Worm (Caenorhabditis elegans) whole organism, L2 larva: ENCODE results near the gene sra-38.

Experiments used
- C34F6.9 ChIP-seq: fragments of 150-350 bp; optimal IDR thresholded peaks from 2 replicates; lab custom pipeline; 2014; ENCODE audit warnings: missing biosample characterization, missing genetic modification characterization
- F13H6.1 ChIP-seq: sonication (generic microtip); optimal IDR thresholded peaks from 2 replicates; lab custom pipeline; 2016; ENCODE audit warnings: missing genetic modification characterization, missing compliant biosample characterization
- alr-1 ChIP-seq: fragments of 150-350 bp; optimal IDR thresholded peaks from 2 replicates; lab custom pipeline; 2014; ENCODE audit warnings: missing biosample characterization, missing genetic modification characterization
- aly-2 ChIP-seq: fragments of 150-350 bp; optimal IDR thresholded peaks from 2 replicates; lab custom pipeline; 2014; ENCODE audit warnings: missing biosample characterization, missing genetic modification characterization
- ama-1 ChIP-seq: fragments of 150-350 bp; optimal IDR thresholded peaks from 2 replicates; lab custom pipeline; 2018; ENCODE audit warnings: inconsistent platforms
- blmp-1 ChIP-seq: sonication (generic microtip); optimal IDR thresholded peaks from 2 replicates; lab custom pipeline; 2017; ENCODE audit warnings: missing genetic modification characterization, mild to moderate bottlenecking, missing compliant biosample characterization, antibody characterized with exemption, moderate library complexity; ENCODE audit not compliant: insufficient read depth
- crh-2 ChIP-seq: sonication (generic microtip); optimal IDR thresholded peaks from 2 replicates; lab custom pipeline; 2017; ENCODE audit warnings: missing biosample characterization, missing genetic modification characterization
- dmd-4 ChIP-seq: sonication (generic microtip); optimal IDR thresholded peaks from 2 replicates; lab custom pipeline; 2017; ENCODE audit warnings: missing biosample characterization, missing genetic modification characterization
- egl-27 ChIP-seq: sonication (generic microtip); optimal IDR thresholded peaks from 3 replicates; lab custom pipeline; 2017; ENCODE audit warnings: missing biosample characterization, missing genetic modification reagents, missing genetic modification characterization
- elt-1 ChIP-seq: fragments of 150-350 bp; optimal IDR thresholded peaks from 2 replicates; lab custom pipeline; 2014; ENCODE audit warnings: missing biosample characterization, missing genetic modification characterization
- elt-3 ChIP-seq: sonication (generic microtip); optimal IDR thresholded peaks from 2 replicates; lab custom pipeline; 2017; ENCODE audit warnings: missing biosample characterization, missing genetic modification characterization
- fos-1 ChIP-seq: fragments of 150-350 bp; optimal IDR thresholded peaks from 2 replicates; lab custom pipeline; 2014; ENCODE audit warnings: missing biosample characterization, missing genetic modification characterization
- gmeb-1 ChIP-seq: fragments of 150-350 bp; optimal IDR thresholded peaks from 2 replicates; lab custom pipeline; 2014; ENCODE audit warnings: missing biosample characterization, missing genetic modification characterization
- lin-11 ChIP-seq: fragments of 150-350 bp; sonication (generic microtip); optimal IDR thresholded peaks from 2 replicates; lab custom pipeline; 2014; ENCODE audit warnings: missing biosample characterization, missing genetic modification characterization, inconsistent platforms, mixed read lengths
- lin-13 ChIP-seq: fragments of 150-350 bp; optimal IDR thresholded peaks from 2 replicates; lab custom pipeline; 2014; ENCODE audit warnings: missing biosample characterization, missing genetic modification reagents, missing genetic modification characterization
- lin-39 ChIP-seq: fragments of 150-350 bp; optimal IDR thresholded peaks from 2 replicates; lab custom pipeline; 2014; ENCODE audit warnings: missing biosample characterization, missing genetic modification reagents, missing genetic modification characterization
- lsy-2 ChIP-seq, 2 experiments: fragments of 150-350 bp in 1 of 2; sonication (generic microtip) in 1 of 2; optimal IDR thresholded peaks; 2 replicates each; lab custom pipeline; 2014 to 2017; ENCODE audit warnings: missing biosample characterization in 2 of 2, missing genetic modification characterization in 2 of 2
- mab-5 ChIP-seq: fragments of 150-350 bp; optimal IDR thresholded peaks from 2 replicates; lab custom pipeline; 2014; ENCODE audit warnings: missing biosample characterization, missing genetic modification characterization
- mbf-1 ChIP-seq: sonication (generic microtip); optimal IDR thresholded peaks from 2 replicates; lab custom pipeline; 2017; ENCODE audit warnings: missing biosample characterization, missing genetic modification characterization
- nhr-10 ChIP-seq: sonication (generic microtip); optimal IDR thresholded peaks from 2 replicates; lab custom pipeline; 2017; ENCODE audit warnings: missing biosample characterization, missing genetic modification characterization
- nhr-11 ChIP-seq: fragments of 150-350 bp; optimal IDR thresholded peaks from 2 replicates; lab custom pipeline; 2014; ENCODE audit warnings: missing biosample characterization, missing genetic modification characterization
- nhr-23 ChIP-seq: fragments of 150-350 bp; optimal IDR thresholded peaks from 2 replicates; lab custom pipeline; 2014; ENCODE audit warnings: missing biosample characterization, missing genetic modification reagents, missing genetic modification characterization
- nhr-237 ChIP-seq: fragments of 150-350 bp; optimal IDR thresholded peaks from 2 replicates; lab custom pipeline; 2014; ENCODE audit warnings: missing biosample characterization, missing genetic modification characterization
- nhr-25 ChIP-seq: fragments of 150-350 bp; sonication (generic microtip); optimal IDR thresholded peaks from 3 replicates; lab custom pipeline; 2014; ENCODE audit warnings: missing biosample characterization, missing genetic modification characterization
- nhr-6 ChIP-seq: fragments of 150-350 bp; optimal IDR thresholded peaks from 2 replicates; lab custom pipeline; 2014; ENCODE audit warnings: missing biosample characterization, missing genetic modification characterization
- peb-1 ChIP-seq: fragments of 150-350 bp; optimal IDR thresholded peaks from 2 replicates; lab custom pipeline; 2014; ENCODE audit warnings: missing biosample characterization, missing genetic modification characterization
- skn-1 ChIP-seq: sonication (generic microtip); optimal IDR thresholded peaks from 2 replicates; lab custom pipeline; 2017; ENCODE audit warnings: missing biosample characterization, missing genetic modification characterization
- sma-3 ChIP-seq: sonication (generic microtip); optimal IDR thresholded peaks from 2 replicates; lab custom pipeline; 2016; ENCODE audit warnings: missing genetic modification reagents, missing genetic modification characterization, missing compliant biosample characterization
- sma-9 ChIP-seq, 2 experiments: fragments of 150-350 bp in 1 of 2; sonication (generic microtip) in 1 of 2; optimal IDR thresholded peaks; 2 replicates each; lab custom pipeline; 2014 to 2016; ENCODE audit warnings: missing genetic modification characterization in 2 of 2, mild to moderate bottlenecking in 1 of 2, missing biosample characterization in 1 of 2, missing compliant biosample characterization in 1 of 2, missing genetic modification reagents in 1 of 2, moderate library complexity in 1 of 2
- snpc-4 ChIP-seq: fragments of 150-350 bp; optimal IDR thresholded peaks from 2 replicates; lab custom pipeline; 2014; ENCODE audit warnings: missing biosample characterization, missing genetic modification characterization
- unc-55 ChIP-seq: fragments of 150-350 bp; sonication (generic microtip); optimal IDR thresholded peaks from 3 replicates; lab custom pipeline; 2014; ENCODE audit warnings: missing biosample characterization, missing genetic modification reagents, missing genetic modification characterization
- unc-62 ChIP-seq: fragments of 150-350 bp; optimal IDR thresholded peaks from 2 replicates; lab custom pipeline; 2014; ENCODE audit warnings: missing biosample characterization, missing genetic modification reagents, missing genetic modification characterization
- zag-1 ChIP-seq: fragments of 150-350 bp; optimal IDR thresholded peaks from 2 replicates; lab custom pipeline; 2014; ENCODE audit warnings: missing biosample characterization, missing genetic modification characterization
- ztf-1 ChIP-seq: fragments of 200-800 bp; sonication (Bioruptor generic); conservative IDR thresholded peaks from 2 replicates; pipeline ENCODE4 v1.3.6; 2022; ENCODE audit warnings: missing genetic modification characterization, missing compliant biosample characterization
- ztf-11 ChIP-seq: sonication (generic microtip); optimal IDR thresholded peaks from 2 replicates; lab custom pipeline; 2017; ENCODE audit warnings: missing biosample characterization, missing genetic modification characterization
- ztf-4 ChIP-seq: fragments of 150-350 bp; optimal IDR thresholded peaks from 2 replicates; lab custom pipeline; 2014; ENCODE audit warnings: missing biosample characterization, missing genetic modification characterization

sra-38 gene

ce11 chrX:13914289-13914688 lies 14.3 kb upstream of the sra-38 start, which contains the start of gene Y26E6A.2:
Y26E6A.2 (minus strand) TSS chrX:13914389.
- TF ChIP-seq blmp-1 (tag; lab: Kevin White, UChicago) (no peak), nhr-10 (tag; lab: Kevin White, UChicago) (no peak), ama-1 (no peak), nhr-237 (tag; lab: Kevin White, UChicago) (no peak), alr-1 (tag; lab: Kevin White, UChicago) (no peak), zag-1 (no peak), elt-3 (no peak), unc-55 (no peak), sma-9 (GFP tag; optimal IDR thresholded peaks at IDR 0.05; lab: Kevin White, UChicago) (no peak), sma-9 (tag; optimal IDR thresholded peaks at IDR 0.05; lab: Kevin White, UChicago) (no peak), mbf-1 (tag; lab: Kevin White, UChicago) (no peak), skn-1 (tag; lab: Kevin White, UChicago) (no peak), sma-3 (no peak), mab-5 (tag; lab: Kevin White, UChicago) (no peak), gmeb-1 (tag; lab: Kevin White, UChicago) (no peak), ztf-11 (tag; lab: Kevin White, UChicago) (no peak), snpc-4 (tag; lab: Kevin White, UChicago) (no peak), ztf-1 (GFP tag; lab: Robert Waterston, UW) (no peak), nhr-25 (no peak)

ce11 chrX:13913641-13914040 lies 13.7 kb upstream of the sra-38 start:
- TF ChIP-seq lsy-2 (tag; optimal IDR thresholded peaks at IDR 0.05; lab: Kevin White, UChicago), result peak in 1 of 2 experiments; percentile 25
- TF ChIP-seq sma-3, result no peak
- TF ChIP-seq nhr-11 (tag; lab: Kevin White, UChicago), result no peak
- no peak for TF ChIP-seq aly-2 (tag; lab: Kevin White, UChicago)
- no peak for TF ChIP-seq fos-1 (tag; lab: Kevin White, UChicago)
- no peak for TF ChIP-seq skn-1 (tag; lab: Kevin White, UChicago)
- TF ChIP-seq elt-1 (tag; lab: Kevin White, UChicago), result no peak
- TF ChIP-seq lin-11, result peak; percentile 62
- no peak for TF ChIP-seq unc-62 (GFP tag; lab: Kevin White, UChicago)
- TF ChIP-seq nhr-23, result no peak
- no peak for TF ChIP-seq dmd-4
- no peak for TF ChIP-seq lin-13 (GFP tag; lab: Kevin White, UChicago)
- TF ChIP-seq nhr-6 (tag; lab: Kevin White, UChicago), result no peak
- TF ChIP-seq, all 48 proteins: peak for 2

- TF ChIP-seq mab-5 (tag; lab: Kevin White, UChicago) (no peak), aly-2 (tag; lab: Kevin White, UChicago) (no peak)
Observed at ce11 chrX:13909850-13910249, 9.9 kb upstream of the sra-38 start, which contains the start of gene Y26E6A.3. Y26E6A.3 (minus strand) TSS chrX:13909950.

ce11 chrX:13903769-13904168 lies 3.8 kb upstream of the sra-38 start:
- no peak for TF ChIP-seq lin-39 (tag; lab: Kevin White, UChicago)
- TF ChIP-seq peb-1 (tag; lab: Kevin White, UChicago), result no peak
- no peak for TF ChIP-seq lsy-2 (tag; optimal IDR thresholded peaks at IDR 0.05; lab: Kevin White, UChicago)
- no peak for TF ChIP-seq nhr-10 (tag; lab: Kevin White, UChicago)
- TF ChIP-seq mab-5 (tag; lab: Kevin White, UChicago), result no peak
- TF ChIP-seq crh-2 (tag; lab: Kevin White, UChicago), result no peak
- no peak for TF ChIP-seq nhr-6 (tag; lab: Kevin White, UChicago)
- TF ChIP-seq ama-1, result no peak
- TF ChIP-seq sma-3, result no peak
- TF ChIP-seq F13H6.1, result no peak
- TF ChIP-seq egl-27 (tag; lab: Kevin White, UChicago), result no peak
- no peak for TF ChIP-seq lin-13 (GFP tag; lab: Kevin White, UChicago)
- TF ChIP-seq C34F6.9 (tag; lab: Kevin White, UChicago), result no peak
- no peak for TF ChIP-seq fos-1 (tag; lab: Kevin White, UChicago)
- no peak for TF ChIP-seq lin-11
- TF ChIP-seq ztf-11 (tag; lab: Kevin White, UChicago), result no peak

- TF ChIP-seq mbf-1 (tag; lab: Kevin White, UChicago), result no peak
- TF ChIP-seq unc-55, result no peak
- TF ChIP-seq elt-1 (tag; lab: Kevin White, UChicago), result no peak
- TF ChIP-seq ztf-4 (tag; lab: Kevin White, UChicago), result no peak
- no peak for TF ChIP-seq snpc-4 (tag; lab: Kevin White, UChicago)
- no peak for TF ChIP-seq unc-62 (GFP tag; lab: Kevin White, UChicago)
- TF ChIP-seq lin-13 (GFP tag; lab: Kevin White, UChicago), result no peak
- TF ChIP-seq nhr-10 (tag; lab: Kevin White, UChicago), result no peak
- no peak for TF ChIP-seq ztf-11 (tag; lab: Kevin White, UChicago)
Observed at ce11 chrX:13903328-13903727, 3.4 kb upstream of the sra-38 start, which contains the start of gene sra-39. sra-39 (minus strand) TSS chrX:13903428.
